Worm (Caenorhabditis elegans): ENCODE results near the gene F13D12.10.

ce11 chrII:11727438-11727837 is 13.8 kb downstream of the F13D12.10 start:
- no peak for TF ChIP-seq med-1 (GFP tag; optimal IDR thresholded peaks at IDR 0.05; ENCODE audit: insufficient read depth)
- no peak for TF ChIP-seq T22C8.4 (GFP tag; IDR thresholded peaks at IDR 0.05)
- TF ChIP-seq klf-2 (GFP tag; conservative IDR thresholded peaks at IDR 0.05) = no peak
- TF ChIP-seq cog-1 (tag; optimal IDR thresholded peaks at IDR 0.05) = no peak
- TF ChIP-seq tab-1 (GFP tag; IDR thresholded peaks at IDR 0.05) = no peak
- no peak for TF ChIP-seq flt-1 (GFP tag; IDR thresholded peaks at IDR 0.05)
